Worm (Caenorhabditis elegans): Measurements from ENCODE around the gene Y27F2A.11.
"Not testable (repeated sequence)": the region's sequence is repeated elsewhere in the genome, so short reads cannot be mapped to it uniquely, and the experiment has no call there.

Gene Y27F2A.11

ce11 chrII:3189038-3189437 lies at the start of gene Y27F2A.11:
Y27F2A.11 (plus strand) TSS chrII:3189338.
- not testable (repeated sequence) for TF ChIP-seq unc-62 (GFP tag; optimal IDR thresholded peaks at IDR 0.05)

- TF ChIP-seq unc-62 (GFP tag; optimal IDR thresholded peaks at IDR 0.05) = not testable (repeated sequence)
These were observed 46.3 kb upstream of the Y27F2A.11 start, which contains the start of gene sri-42 for ce11 chrII:3142855-3143254. sri-42 (minus strand) TSS chrII:3142955.

- TF ChIP-seq unc-62 (GFP tag; optimal IDR thresholded peaks at IDR 0.05) = not testable (repeated sequence)
These were observed 44.6 kb upstream of the Y27F2A.11 start, which contains the start of gene sri-43 for ce11 chrII:3144552-3144951. sri-43 (minus strand) TSS chrII:3144652.

- TF ChIP-seq unc-62 (GFP tag; optimal IDR thresholded peaks at IDR 0.05) = no peak
These were observed 43.3 kb upstream of the Y27F2A.11 start, which contains the start of gene T10D4.15 for ce11 chrII:3145842-3146241. T10D4.15 (plus strand) TSS chrII:3146142.

ce11 chrII:3148404-3148803 lies 40.7 kb upstream of the Y27F2A.11 start:
- TF ChIP-seq unc-62 (GFP tag; optimal IDR thresholded peaks at IDR 0.05) = no peak

- no peak for TF ChIP-seq unc-62 (GFP tag; optimal IDR thresholded peaks at IDR 0.05)
These were observed 39.5 kb upstream of the Y27F2A.11 start, which contains the start of the genes T10D4.11 and T10D4.1 for ce11 chrII:3149521-3150190. T10D4.11 (minus strand) TSS chrII:3149621. T10D4.1 (plus strand) TSS chrII:3150140.

- TF ChIP-seq unc-62 (GFP tag; optimal IDR thresholded peaks at IDR 0.05) = no peak
These were observed 37.5 kb upstream of the Y27F2A.11 start, which contains the start of the genes T10D4.14 and T10D4.19 for ce11 chrII:3151615-3152014. T10D4.14 (minus strand) TSS chrII:3151715. T10D4.19 (plus strand) TSS chrII:3151918.

- no peak for TF ChIP-seq unc-62 (GFP tag; optimal IDR thresholded peaks at IDR 0.05)
These were observed 34.8 kb upstream of the Y27F2A.11 start, which contains the start of gene sri-32 for ce11 chrII:3154383-3154782. sri-32 (minus strand) TSS chrII:3154483.

- TF ChIP-seq unc-62 (GFP tag; optimal IDR thresholded peaks at IDR 0.05) = no peak
These were observed 32.4 kb upstream of the Y27F2A.11 start, which contains the start of gene sri-33 for ce11 chrII:3156749-3157148. sri-33 (minus strand) TSS chrII:3156849.

- TF ChIP-seq unc-62 (GFP tag; optimal IDR thresholded peaks at IDR 0.05) = no peak
These were observed 30.2 kb upstream of the Y27F2A.11 start, which contains the start of gene sri-34 for ce11 chrII:3158985-3159384. sri-34 (minus strand) TSS chrII:3159085.

- TF ChIP-seq unc-62 (GFP tag; optimal IDR thresholded peaks at IDR 0.05) = no peak
These were observed 19.0 kb upstream of the Y27F2A.11 start, which contains the start of gene fbxc-55 for ce11 chrII:3170089-3170488. fbxc-55 (minus strand) TSS chrII:3170189.

- no peak for TF ChIP-seq unc-62 (GFP tag; optimal IDR thresholded peaks at IDR 0.05)
These were observed 17.0 kb upstream of the Y27F2A.11 start, which contains the start of gene Y27F2A.10 for ce11 chrII:3172176-3172575. Y27F2A.10 (minus strand) TSS chrII:3172276.

ce11 chrII:3177663-3178062 lies 11.5 kb upstream of the Y27F2A.11 start, which contains the start of gene sri-40:
sri-40 (plus strand) TSS chrII:3177963.
- not testable (repeated sequence) for TF ChIP-seq unc-62 (GFP tag; optimal IDR thresholded peaks at IDR 0.05)

- not testable (repeated sequence) for TF ChIP-seq unc-62 (GFP tag; optimal IDR thresholded peaks at IDR 0.05)
These were observed 5.8 kb upstream of the Y27F2A.11 start, which contains the start of the genes Y27F2A.6 and Y27F2A.8 for ce11 chrII:3183300-3183840. Y27F2A.6 (minus strand) TSS chrII:3183400. Y27F2A.8 (plus strand) TSS chrII:3183790.

ce11 chrII:3184858-3185257 lies 4.3 kb upstream of the Y27F2A.11 start, which contains the start of gene sri-78:
sri-78 (plus strand) TSS chrII:3185158.
- TF ChIP-seq unc-62 (GFP tag; optimal IDR thresholded peaks at IDR 0.05) = not testable (repeated sequence)

- TF ChIP-seq unc-62 (GFP tag; optimal IDR thresholded peaks at IDR 0.05) = no peak
These were observed 3.3 kb upstream of the Y27F2A.11 start for ce11 chrII:3185848-3186247.
